Worm (Caenorhabditis elegans) whole organism, L4 larva: ENCODE measurements around the gene Y4C6A.4.

ENCODE experiments used
- F10B5.3 ChIP-seq: sonication (generic microtip); optimal IDR thresholded peaks from 2 replicates; lab custom pipeline; 2016; ENCODE audit warnings: mild to moderate bottlenecking, missing genetic modification characterization, missing compliant biosample characterization
- F49E8.2 ChIP-seq: sonication (generic microtip); optimal IDR thresholded peaks from 2 replicates; lab custom pipeline; 2016; ENCODE audit warnings: missing compliant biosample characterization, mild to moderate bottlenecking, missing genetic modification characterization, borderline replicate concordance
- Y48G9A.11 ChIP-seq: fragments of 200-800 bp; sonication (Bioruptor generic); IDR thresholded peaks from 2 replicates; pipeline ENCODE4 v1.3.6; 2022; ENCODE audit warnings: missing genetic modification reagents, missing genetic modification characterization, missing compliant biosample characterization
- aly-2 ChIP-seq: sonication (generic microtip); optimal IDR thresholded peaks from 2 replicates; lab custom pipeline; 2018; ENCODE audit warnings: missing biosample characterization, missing genetic modification characterization
- arid-1 ChIP-seq: fragments of 200-800 bp; sonication (Bioruptor generic); conservative IDR thresholded peaks from 2 replicates; pipeline ENCODE4 v1.3.6; 2022; ENCODE audit warnings: missing genetic modification reagents, missing genetic modification characterization, missing compliant biosample characterization
- attf-4 ChIP-seq: sonication (generic microtip); optimal IDR thresholded peaks from 3 replicates; lab custom pipeline; 2017; ENCODE audit warnings: missing biosample characterization, missing genetic modification characterization
- ceh-44 ChIP-seq: fragments of 200-800 bp; sonication (Bioruptor generic); IDR thresholded peaks from 2 replicates; pipeline ENCODE4 v1.3.6; 2022; ENCODE audit warnings: missing genetic modification reagents, missing genetic modification characterization, missing compliant biosample characterization
- ctbp-1 ChIP-seq: fragments of 200-800 bp; sonication (Bioruptor generic); IDR thresholded peaks from 2 replicates; pipeline ENCODE4 v1.3.6; 2022; ENCODE audit warnings: missing genetic modification reagents, missing genetic modification characterization, missing compliant biosample characterization
- daf-16 ChIP-seq, 3 experiments: sonication (generic microtip); optimal IDR thresholded peaks; 2 replicates each; lab custom pipeline; 2016 to 2017; ENCODE audit warnings: missing genetic modification characterization in 3 of 3, missing genetic modification reagents in 3 of 3, mild to moderate bottlenecking in 2 of 3, missing compliant biosample characterization in 2 of 3, missing biosample characterization in 1 of 3, moderate library complexity in 1 of 3
- daf-8 ChIP-seq: fragments of 200-800 bp; sonication (Bioruptor generic); IDR thresholded peaks from 2 replicates; pipeline ENCODE4 v1.3.6; 2022; ENCODE audit warnings: missing genetic modification characterization, missing compliant biosample characterization
- dve-1 ChIP-seq: sonication (generic microtip); optimal IDR thresholded peaks from 2 replicates; lab custom pipeline; 2017; ENCODE audit warnings: antibody characterized with exemption, mild to moderate bottlenecking, missing genetic modification characterization, missing compliant biosample characterization; ENCODE audit not compliant: insufficient read depth
- egl-27 ChIP-seq: sonication (generic microtip); optimal IDR thresholded peaks from 3 replicates; lab custom pipeline; 2017; ENCODE audit warnings: missing biosample characterization, missing genetic modification reagents, missing genetic modification characterization
- fkh-10 ChIP-seq: fragments of 150-350 bp; optimal IDR thresholded peaks from 2 replicates; lab custom pipeline; 2014; ENCODE audit warnings: missing biosample characterization, missing genetic modification reagents, missing genetic modification characterization
- fos-1 ChIP-seq: fragments of 150-350 bp; optimal IDR thresholded peaks from 2 replicates; lab custom pipeline; 2014; ENCODE audit warnings: missing biosample characterization, missing genetic modification characterization
- gei-8 ChIP-seq: fragments of 200-800 bp; sonication (Bioruptor generic); optimal IDR thresholded peaks from 2 replicates; lab custom pipeline; 2018; ENCODE audit warnings: mild to moderate bottlenecking, missing genetic modification characterization, missing compliant biosample characterization
- hlh-30 ChIP-seq: sonication (generic microtip); optimal IDR thresholded peaks from 2 replicates; lab custom pipeline; 2017; ENCODE audit warnings: antibody characterized with exemption, mild to moderate bottlenecking, missing genetic modification characterization, missing compliant biosample characterization; ENCODE audit not compliant: insufficient read depth
- jun-1 ChIP-seq: fragments of 150-350 bp; optimal IDR thresholded peaks from 2 replicates; lab custom pipeline; 2014; ENCODE audit warnings: missing biosample characterization, missing genetic modification reagents, missing genetic modification characterization
- lim-7 ChIP-seq: fragments of 200-800 bp; sonication (Bioruptor generic); IDR thresholded peaks from 2 replicates; pipeline ENCODE4 v1.3.6; 2022; ENCODE audit warnings: missing genetic modification characterization, missing compliant biosample characterization
- lin-13 ChIP-seq: fragments of 150-350 bp; optimal IDR thresholded peaks from 2 replicates; lab custom pipeline; 2014; ENCODE audit warnings: missing biosample characterization, missing genetic modification reagents, missing genetic modification characterization
- lir-3 ChIP-seq: sonication (generic microtip); optimal IDR thresholded peaks from 2 replicates; lab custom pipeline; 2016; ENCODE audit warnings: mild to moderate bottlenecking, missing genetic modification characterization, missing compliant biosample characterization
- lsy-2 ChIP-seq, 2 experiments: fragments of 150-350 bp in 1 of 2; sonication (generic microtip) in 1 of 2; optimal IDR thresholded peaks; 2 replicates each; lab custom pipeline; 2014 to 2017; ENCODE audit warnings: missing biosample characterization in 2 of 2, missing genetic modification characterization in 2 of 2
- mdl-1 ChIP-seq, 2 experiments: fragments of 150-350 bp in 1 of 2; sonication (generic microtip) in 1 of 2; optimal IDR thresholded peaks; 2 replicates each; lab custom pipeline; 2014 to 2017; ENCODE audit warnings: missing biosample characterization in 2 of 2, missing genetic modification characterization in 2 of 2
- mep-1 ChIP-seq: fragments of 150-350 bp; sonication (generic microtip); optimal IDR thresholded peaks from 3 replicates; lab custom pipeline; 2014; ENCODE audit warnings: missing biosample characterization, missing genetic modification characterization
- mes-2 ChIP-seq: sonication (generic microtip); optimal IDR thresholded peaks from 2 replicates; lab custom pipeline; 2016; ENCODE audit warnings: missing genotype, mild to moderate bottlenecking, missing genetic modification characterization, missing compliant biosample characterization; ENCODE audit not compliant: poor library complexity, severe bottlenecking
- mxl-2 ChIP-seq: fragments of 200-800 bp; sonication (Bioruptor generic); conservative IDR thresholded peaks from 2 replicates; pipeline ENCODE4 v1.3.6; 2022; ENCODE audit warnings: missing genetic modification reagents, missing genetic modification characterization, missing compliant biosample characterization
- nhr-111 ChIP-seq: fragments of 200-800 bp; sonication (Bioruptor generic); optimal IDR thresholded peaks from 2 replicates; lab custom pipeline; 2018; ENCODE audit warnings: mild to moderate bottlenecking, missing genetic modification characterization, missing compliant biosample characterization
- nhr-28 ChIP-seq: fragments of 150-350 bp; optimal IDR thresholded peaks from 2 replicates; lab custom pipeline; 2014; ENCODE audit warnings: missing biosample characterization, missing genetic modification characterization
- nhr-48 ChIP-seq: sonication (generic microtip); optimal IDR thresholded peaks from 2 replicates; lab custom pipeline; 2016; ENCODE audit warnings: mild to moderate bottlenecking, missing genetic modification characterization, missing compliant biosample characterization
- nhr-6 ChIP-seq: fragments of 150-350 bp; optimal IDR thresholded peaks from 2 replicates; lab custom pipeline; 2014; ENCODE audit warnings: missing biosample characterization, missing genetic modification characterization
- nhr-76 ChIP-seq: fragments of 150-350 bp; optimal IDR thresholded peaks from 2 replicates; lab custom pipeline; 2014; ENCODE audit warnings: missing biosample characterization, missing genetic modification characterization
- nhr-77 ChIP-seq: fragments of 150-350 bp; optimal IDR thresholded peaks from 2 replicates; lab custom pipeline; 2014; ENCODE audit warnings: missing biosample characterization, missing genetic modification characterization
- pqm-1 ChIP-seq: sonication (generic microtip); optimal IDR thresholded peaks from 2 replicates; lab custom pipeline; 2017; ENCODE audit warnings: missing biosample characterization, missing genetic modification characterization
- rbr-2 ChIP-seq: sonication (generic microtip); optimal IDR thresholded peaks from 2 replicates; lab custom pipeline; 2016; ENCODE audit warnings: missing genotype, missing genetic modification characterization, missing compliant biosample characterization
- snpc-1.2 ChIP-seq: fragments of 200-800 bp; sonication (Bioruptor generic); IDR thresholded peaks from 2 replicates; pipeline ENCODE4 v1.3.6; 2022; ENCODE audit warnings: missing genetic modification reagents, missing genetic modification characterization, missing compliant biosample characterization
- snpc-4 ChIP-seq: fragments of 150-350 bp; optimal IDR thresholded peaks from 2 replicates; lab custom pipeline; 2014; ENCODE audit warnings: missing biosample characterization, missing genetic modification characterization
- spr-3 ChIP-seq: fragments of 200-800 bp; sonication (Bioruptor generic); optimal IDR thresholded peaks from 2 replicates; lab custom pipeline; 2018; ENCODE audit warnings: mild to moderate bottlenecking, missing genetic modification characterization, missing compliant biosample characterization
- tra-1 ChIP-seq: fragments of 200-800 bp; sonication (Bioruptor generic); IDR thresholded peaks from 2 replicates; pipeline ENCODE4 v1.3.6; 2022; ENCODE audit warnings: missing genetic modification reagents, missing genetic modification characterization, missing compliant biosample characterization
- unc-130 ChIP-seq: sonication (generic microtip); optimal IDR thresholded peaks from 2 replicates; lab custom pipeline; 2016; ENCODE audit warnings: missing genetic modification reagents, missing genetic modification characterization, missing compliant biosample characterization
- unc-62 ChIP-seq, 3 experiments: fragments of 150-350 bp in 1 of 3; sonication (generic microtip); optimal IDR thresholded peaks in 2 of 3; peaks in 1 of 3; 1 replicate in 1 of 3; 2 replicates in 2 of 3; lab custom pipeline; 2014 to 2017; ENCODE audit warnings: missing biosample characterization in 3 of 3, missing genetic modification characterization in 3 of 3, missing genetic modification reagents in 3 of 3, missing genotype in 1 of 3
- zag-1 ChIP-seq: fragments of 150-350 bp; optimal IDR thresholded peaks from 2 replicates; lab custom pipeline; 2014; ENCODE audit warnings: missing biosample characterization, missing genetic modification characterization
- zip-2 ChIP-seq: fragments of 150-350 bp; optimal IDR thresholded peaks from 2 replicates; lab custom pipeline; 2014; ENCODE audit warnings: missing biosample characterization, missing genetic modification characterization
- ztf-11 ChIP-seq: fragments of 150-350 bp; optimal IDR thresholded peaks from 2 replicates; lab custom pipeline; 2014; ENCODE audit warnings: missing biosample characterization, missing genetic modification characterization

Y4C6A.4 gene

DNA sequence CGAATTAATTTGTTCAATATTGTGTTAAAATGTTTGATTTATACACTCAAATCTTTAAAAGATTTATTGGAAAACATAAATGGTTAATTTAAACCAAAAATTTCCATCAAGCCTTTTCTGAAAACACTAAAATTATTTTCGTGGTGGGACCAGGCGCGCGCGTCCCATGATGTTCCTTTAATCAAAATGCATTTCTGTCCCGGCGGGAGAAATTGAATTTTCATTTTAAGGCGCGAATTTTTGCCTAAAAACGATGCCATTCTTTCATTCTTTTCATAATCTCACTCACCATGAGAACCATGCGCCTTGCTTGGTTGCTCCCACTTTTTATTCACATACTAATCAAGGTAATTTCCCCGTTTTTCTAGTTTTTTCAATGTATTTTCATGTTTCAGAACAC is 17.0 kb downstream of the Y4C6A.4 start, which contains the start of gene rme-2 (continued):
- TF ChIP-seq unc-62 (GFP tag; optimal IDR thresholded peaks at IDR 0.05 in 1 of 2; lab: Kevin White, UChicago) (no peak), unc-62 (tag; optimal IDR thresholded peaks at IDR 0.05; lab: Kevin White, UChicago) (no peak), tra-1 (GFP tag; lab: Robert Waterston, UW) (no peak), nhr-6 (tag; lab: Kevin White, UChicago) (no peak), hlh-30 (no peak), nhr-28 (tag; lab: Kevin White, UChicago) (no peak), fos-1 (tag; lab: Kevin White, UChicago) (no peak), snpc-4 (no peak), arid-1 (no peak), nhr-77 (no peak), mes-2 (tag; lab: Kevin White, UChicago) (no peak), pqm-1 (tag; lab: Kevin White, UChicago) (no peak), dve-1 (no peak), egl-27 (tag; lab: Kevin White, UChicago) (no peak), F10B5.3 (tag; lab: Kevin White, UChicago) (no peak), daf-16 (GFP tag; optimal IDR thresholded peaks at IDR 0.05; lab: Kevin White, UChicago) (no peak), daf-16 (tag; optimal IDR thresholded peaks at IDR 0.05; lab: Kevin White, UChicago) (no peak), snpc-1.2 (peak; percentile 95), unc-130 (GFP tag; lab: Kevin White, UChicago) (peak; percentile 82), nhr-111 (GFP tag; lab: Kevin White, UChicago) (no peak), zag-1 (tag; lab: Kevin White, UChicago) (no peak), F49E8.2 (peak; percentile 74), ztf-11 (tag; lab: Kevin White, UChicago) (no peak), nhr-76 (tag; lab: Kevin White, UChicago) (no peak)

DNA sequence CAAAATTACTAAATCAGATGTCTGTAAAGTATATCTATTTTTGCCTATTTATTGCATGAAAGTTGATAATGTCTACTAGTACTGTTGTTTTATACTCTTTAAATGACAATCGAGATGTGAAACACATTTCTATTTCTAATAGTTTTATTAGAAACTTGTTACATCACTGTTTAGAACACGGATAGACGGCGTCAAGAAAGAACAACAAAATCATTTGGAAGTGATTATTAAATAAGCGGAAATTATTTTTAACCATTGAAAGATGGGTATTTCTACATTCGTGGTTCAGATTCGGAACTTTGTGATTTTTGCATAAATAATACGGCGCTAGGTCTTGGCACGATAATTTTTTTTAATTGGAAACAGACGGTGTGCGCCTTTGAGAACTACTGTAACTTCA is 20.3 kb downstream of the Y4C6A.4 start:
- TF ChIP-seq snpc-1.2 (peak; percentile 87), Y48G9A.11 (peak; percentile 13; the same call in 1 of the 2 replicates), mep-1 (tag; lab: Kevin White, UChicago) (no peak), unc-130 (GFP tag; lab: Kevin White, UChicago) (peak; percentile 37), rbr-2 (tag; lab: Kevin White, UChicago) (no peak)

DNA sequence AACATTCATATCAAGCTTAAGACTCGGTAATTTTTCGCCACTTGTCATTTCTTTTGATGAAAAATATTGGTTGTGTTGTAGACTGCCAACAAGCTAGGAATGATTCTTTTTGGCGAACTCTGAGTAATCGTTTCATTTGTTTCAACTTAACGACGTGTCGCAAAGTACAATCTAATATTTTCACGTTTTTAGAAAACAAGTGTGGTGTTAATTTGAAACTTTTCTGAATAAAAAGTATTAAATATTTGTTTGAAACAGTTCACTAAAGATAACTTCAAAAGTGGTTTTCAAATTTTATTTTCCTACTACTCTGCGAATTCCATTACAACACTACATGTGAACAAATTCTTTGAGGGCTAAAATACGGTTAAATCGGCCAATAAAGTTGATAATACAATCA is 23.7 kb downstream of the Y4C6A.4 start, which contains the start of gene T11F8.4:
T11F8.4 (minus strand) TSS at position 101 of the 400 bp plus-strand sequence.
- TF ChIP-seq daf-8 (GFP tag; lab: Robert Waterston, UW) (no peak), nhr-111 (GFP tag; lab: Kevin White, UChicago) (no peak), dve-1 (no peak), Y48G9A.11 (no peak), ztf-11 (tag; lab: Kevin White, UChicago) (no peak), lir-3 (tag; lab: Kevin White, UChicago) (no peak), mes-2 (tag; lab: Kevin White, UChicago) (no peak), unc-62 (GFP tag; optimal IDR thresholded peaks at IDR 0.05 in 1 of 2; lab: Kevin White, UChicago) (no peak), unc-62 (tag; optimal IDR thresholded peaks at IDR 0.05; lab: Kevin White, UChicago) (no peak), lin-13 (GFP tag; lab: Kevin White, UChicago) (no peak), attf-4 (no peak), daf-16 (GFP tag; optimal IDR thresholded peaks at IDR 0.05; lab: Kevin White, UChicago) (no peak), daf-16 (tag; optimal IDR thresholded peaks at IDR 0.05; lab: Kevin White, UChicago) (no peak), jun-1 (tag; lab: Kevin White, UChicago) (no peak), zip-2 (no peak), lsy-2 (tag; optimal IDR thresholded peaks at IDR 0.05; lab: Kevin White, UChicago) (no peak), F49E8.2 (no peak), gei-8 (GFP tag; lab: Kevin White, UChicago) (no peak)
- TF ChIP-seq, all 104 proteins: peak for 0

DNA sequence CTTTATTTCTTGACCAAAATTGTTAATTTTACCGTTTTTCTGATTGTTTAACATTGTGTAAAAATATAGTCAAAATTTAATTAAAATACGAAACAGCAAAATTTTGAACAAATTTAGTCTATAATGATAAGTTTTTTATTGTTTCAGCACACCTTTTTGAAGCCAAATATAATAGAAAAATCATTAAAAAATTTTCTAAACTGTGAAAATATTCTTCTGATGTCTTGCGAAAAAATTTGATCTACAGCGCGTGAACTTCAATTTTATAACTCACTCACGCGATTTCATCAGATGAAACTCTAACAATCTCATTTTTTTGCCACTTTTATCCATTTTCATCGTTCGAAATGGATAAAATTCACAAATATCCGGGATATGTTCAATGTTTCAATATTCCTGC is 26.5 kb downstream of the Y4C6A.4 start, which contains the start of gene T11F8.1:
T11F8.1 (plus strand) TSS at position 301 of the 400 bp plus-strand sequence.
- no peak for TF ChIP-seq mdl-1 (tag; optimal IDR thresholded peaks at IDR 0.05; lab: Kevin White, UChicago)
- no peak for TF ChIP-seq nhr-48 (tag; lab: Kevin White, UChicago)
- no peak for TF ChIP-seq rbr-2 (tag; lab: Kevin White, UChicago)
- no peak for TF ChIP-seq mxl-2 (GFP tag; lab: Robert Waterston, UW)
- no peak for TF ChIP-seq ceh-44 (GFP tag; lab: Robert Waterston, UW)
- no peak for TF ChIP-seq spr-3 (GFP tag; lab: Kevin White, UChicago)
- TF ChIP-seq aly-2 = no peak
- no peak for TF ChIP-seq lim-7 (GFP tag; lab: Robert Waterston, UW)
- TF ChIP-seq fkh-10 = no peak
- no peak for TF ChIP-seq ctbp-1 (GFP tag; lab: Robert Waterston, UW)
